Worm (Caenorhabditis elegans) whole organism, young adult: Measurements from ENCODE around the gene Y79H2A.4.

Source experiments
- F57C9.4 ChIP-seq: sonication (generic microtip); optimal IDR thresholded peaks from 2 replicates; lab custom pipeline; 2017; ENCODE audit warnings: mild to moderate bottlenecking, missing genetic modification characterization, missing compliant biosample characterization
- ama-1 ChIP-seq, 3 experiments: fragments of 150-350 bp in 1 of 3; sonication (generic microtip) in 2 of 3; optimal IDR thresholded peaks; 2 replicates each; lab custom pipeline; 2014 to 2018; ENCODE audit warnings: missing biosample characterization in 2 of 3, missing genetic modification characterization in 2 of 3, missing genetic modification reagents in 2 of 3
- egl-44 ChIP-seq: fragments of 200-800 bp; sonication (Bioruptor generic); IDR thresholded peaks from 2 replicates; pipeline ENCODE4 v1.3.6; 2022; ENCODE audit warnings: missing genetic modification reagents, missing genetic modification characterization, missing compliant biosample characterization
- hmg-20 ChIP-seq: fragments of 200-800 bp; sonication (Bioruptor generic); IDR thresholded peaks from 2 replicates; pipeline ENCODE4 v1.3.6; 2022; ENCODE audit warnings: missing genetic modification reagents, missing genetic modification characterization, missing compliant biosample characterization
- lag-1 ChIP-seq: fragments of 200-800 bp; sonication (Bioruptor generic); IDR thresholded peaks from 2 replicates; pipeline ENCODE4 v1.3.6; 2022; ENCODE audit warnings: missing genetic modification reagents, missing genetic modification characterization, missing compliant biosample characterization
- nhr-27 ChIP-seq: fragments of 200-800 bp; sonication (Bioruptor generic); optimal IDR thresholded peaks from 2 replicates; lab custom pipeline; 2018; ENCODE audit warnings: mild to moderate bottlenecking, missing genetic modification characterization, moderate library complexity, missing compliant biosample characterization

DNA sequence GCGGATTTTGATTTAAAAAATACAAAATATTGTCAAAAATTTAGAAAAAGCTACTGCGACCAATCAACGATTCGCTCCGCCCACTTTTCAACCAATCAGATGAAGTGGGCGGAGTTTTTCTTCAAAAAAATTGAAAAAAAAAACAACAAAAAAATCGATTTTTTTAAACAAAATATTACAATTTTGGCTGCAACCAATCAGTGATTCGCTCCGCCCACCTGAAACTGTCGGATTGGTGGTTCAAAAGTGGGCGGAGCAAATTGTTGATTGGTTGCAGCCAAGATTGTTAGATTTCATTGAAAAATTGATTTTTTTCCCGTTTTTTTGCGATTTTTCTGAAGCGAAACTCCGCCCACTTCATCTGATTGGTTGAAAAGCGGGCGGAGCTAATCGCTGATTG lies 7.8 kb upstream of the Y79H2A.4 start:
- no peak for TF ChIP-seq hmg-20 (GFP tag; lab: Robert Waterston, UW)
- TF ChIP-seq F57C9.4 (tag; lab: Kevin White, UChicago) = no peak
- TF ChIP-seq egl-44 (GFP tag; lab: Robert Waterston, UW) = no peak
- no peak for TF ChIP-seq lag-1 (GFP tag; lab: Robert Waterston, UW)
- TF ChIP-seq ama-1 (optimal IDR thresholded peaks at IDR 0.05; lab: Kevin White, UChicago) = no peak
- TF ChIP-seq ama-1 (GFP tag; optimal IDR thresholded peaks at IDR 0.05; lab: Kevin White, UChicago) = no peak
- no peak for TF ChIP-seq nhr-27
